Fruit fly (Drosophila melanogaster): ENCODE data around the gene Dph4.

Gene Dph4

dm6 chr3R:5620387-5620956 is 3.5 kb downstream of the Dph4 start (continued):
- TF ChIP-seq HmgZ (tag; optimal IDR thresholded peaks at IDR 0.05) (peak; percentile 7), CG7556 (GFP tag; optimal IDR thresholded peaks at IDR 0.05) (peak; percentile 77), nau (GFP tag; optimal IDR thresholded peaks at IDR 0.05) (no peak), CG2120 (GFP tag; optimal IDR thresholded peaks at IDR 0.05) (peak; percentile 63), bcd (GFP tag; optimal IDR thresholded peaks at IDR 0.05) (peak; percentile 59), Med (GFP tag) (peak; percentile 94), sim (GFP tag; IDR thresholded peaks at IDR 0.05) (no peak), CG16779 (GFP tag; IDR thresholded peaks at IDR 0.05) (no peak), sd (tag; optimal IDR thresholded peaks at IDR 0.05) (no peak), emc (GFP tag; optimal IDR thresholded peaks at IDR 0.05) (peak; percentile 24), CG43689 (GFP tag; IDR thresholded peaks at IDR 0.05) (no peak; the same call in 1 of the 2 replicates), CG6689 (GFP tag; IDR thresholded peaks at IDR 0.05) (peak; percentile 64), her (GFP tag; optimal IDR thresholded peaks at IDR 0.05) (peak; percentile 44), CG18476 (GFP tag; optimal IDR thresholded peaks at IDR 0.05) (peak; percentile 35), Poxn (GFP tag; IDR thresholded peaks at IDR 0.05) (no peak), CG7987 (GFP tag; optimal IDR thresholded peaks at IDR 0.05) (no peak), Bgb (GFP tag; IDR thresholded peaks at IDR 0.05; ENCODE audit: partially characterized antibody) (no peak), CG17612 (GFP tag; IDR thresholded peaks at IDR 0.05) (no peak), Dref (GFP tag; IDR thresholded peaks at IDR 0.05) (no peak), ham (GFP tag; IDR thresholded peaks at IDR 0.05) (no peak), CG10209 (GFP tag; optimal IDR thresholded peaks at IDR 0.05) (peak; percentile 63), jumu (GFP tag; optimal IDR thresholded peaks at IDR 0.05) (peak; percentile 63), usp (GFP tag; optimal IDR thresholded peaks at IDR 0.05) (no peak), ranshi (GFP tag; IDR thresholded peaks at IDR 0.05) (peak; percentile 65; the same call in 1 of the 2 replicates), hbn (GFP tag; IDR thresholded peaks at IDR 0.05; ENCODE audit: partially characterized antibody) (no peak), CG6765 (GFP tag; optimal IDR thresholded peaks at IDR 0.05) (no peak), CG4820 (GFP tag; optimal IDR thresholded peaks at IDR 0.05) (peak; percentile 65), lov (optimal IDR thresholded peaks at IDR 0.05) (no peak), lov (GFP tag; IDR thresholded peaks at IDR 0.05) (peak; percentile 84), CG11085 (GFP tag; IDR thresholded peaks at IDR 0.05) (peak; percentile 48; the same call in 1 of the 2 replicates), gsb-n (tag; optimal IDR thresholded peaks at IDR 0.05) (peak; percentile 42), CG2202 (tag; optimal IDR thresholded peaks at IDR 0.05) (peak; percentile 27), CG13424 (tag; optimal IDR thresholded peaks at IDR 0.05) (peak; percentile 60), gro (GFP tag; optimal IDR thresholded peaks at IDR 0.05) (peak; percentile 57), ems (GFP tag; optimal IDR thresholded peaks at IDR 0.05) (peak; percentile 52), p53 (GFP tag; optimal IDR thresholded peaks at IDR 0.05) (no peak), CG2712 (tag; optimal IDR thresholded peaks at IDR 0.05) (peak; percentile 71), mam (GFP tag; optimal IDR thresholded peaks at IDR 0.05) (peak; percentile 60), zen2 (GFP tag; IDR thresholded peaks at IDR 0.05; ENCODE audit: partially characterized antibody) (no peak), CG12942 (GFP tag; optimal IDR thresholded peaks at IDR 0.05) (peak; percentile 6), CHES-1-like (GFP tag; optimal IDR thresholded peaks at IDR 0.05) (peak; percentile 46), ap (GFP tag; IDR thresholded peaks at IDR 0.05) (peak; percentile 53), Oli (tag; optimal IDR thresholded peaks at IDR 0.05) (peak; percentile 82), CG8944 (GFP tag; optimal IDR thresholded peaks at IDR 0.05) (peak; percentile 52), E2f2 (GFP tag; IDR thresholded peaks at IDR 0.05) (0 out of 2 replicates have a peak, but pooled peaks have one; percentile 23), CG16815 (GFP tag; optimal IDR thresholded peaks at IDR 0.05) (peak; percentile 44), CG7745 (tag; optimal IDR thresholded peaks at IDR 0.05) (no peak), CG14441 (GFP tag; IDR thresholded peaks at IDR 0.05) (peak; percentile 50), onecut (GFP tag; IDR thresholded peaks at IDR 0.05) (peak; percentile 39), nerfin-2 (GFP tag; IDR thresholded peaks at IDR 0.05; ENCODE audit: partially characterized antibody) (no peak), fd64A (GFP tag; optimal IDR thresholded peaks at IDR 0.05) (peak; percentile 43)
